Worm (Caenorhabditis elegans) whole organism, L2 larva: ENCODE measurements around the gene ule-5.

Experiments
- aly-2 ChIP-seq: fragments of 150-350 bp; optimal IDR thresholded peaks from 2 replicates; lab custom pipeline; 2014; ENCODE audit warnings: missing biosample characterization, missing genetic modification characterization
- ama-1 ChIP-seq: fragments of 150-350 bp; optimal IDR thresholded peaks from 2 replicates; lab custom pipeline; 2018; ENCODE audit warnings: inconsistent platforms
- egl-27 ChIP-seq: sonication (generic microtip); optimal IDR thresholded peaks from 3 replicates; lab custom pipeline; 2017; ENCODE audit warnings: missing biosample characterization, missing genetic modification reagents, missing genetic modification characterization
- elt-3 ChIP-seq: sonication (generic microtip); optimal IDR thresholded peaks from 2 replicates; lab custom pipeline; 2017; ENCODE audit warnings: missing biosample characterization, missing genetic modification characterization
- lsy-2 ChIP-seq, 2 experiments: fragments of 150-350 bp in 1 of 2; sonication (generic microtip) in 1 of 2; optimal IDR thresholded peaks; 2 replicates each; lab custom pipeline; 2014 to 2017; ENCODE audit warnings: missing biosample characterization in 2 of 2, missing genetic modification characterization in 2 of 2
- nhr-10 ChIP-seq: sonication (generic microtip); optimal IDR thresholded peaks from 2 replicates; lab custom pipeline; 2017; ENCODE audit warnings: missing biosample characterization, missing genetic modification characterization
- snpc-4 ChIP-seq: fragments of 150-350 bp; optimal IDR thresholded peaks from 2 replicates; lab custom pipeline; 2014; ENCODE audit warnings: missing biosample characterization, missing genetic modification characterization

- no peak for TF ChIP-seq ama-1 (lab: Kevin White, UChicago)
- TF ChIP-seq snpc-4 (tag; lab: Kevin White, UChicago) = no peak
- TF ChIP-seq aly-2 (tag; lab: Kevin White, UChicago) = no peak
- TF ChIP-seq elt-3 (tag; lab: Kevin White, UChicago) = no peak
- TF ChIP-seq egl-27 (tag; lab: Kevin White, UChicago) = no peak
- no peak for TF ChIP-seq nhr-10
- TF ChIP-seq lsy-2 (tag; optimal IDR thresholded peaks at IDR 0.05; lab: Kevin White, UChicago) = no peak
Measured at ce11 chrX:11931559-11931958, 48.6 kb downstream of the ule-5 start, which contains the start of gene dot-1.4.
